Worm (Caenorhabditis elegans) whole organism, young adult: Measurements from ENCODE around the gene F54F7.8.

ENCODE experiments used
- B0019.2 ChIP-seq: fragments of 200-800 bp; sonication (Bioruptor generic); conservative IDR thresholded peaks from 2 replicates; pipeline ENCODE4 v1.3.6; 2022; ENCODE audit warnings: missing genetic modification reagents, missing genetic modification characterization, missing compliant biosample characterization
- C06A6.2 ChIP-seq: fragments of 200-800 bp; sonication (Bioruptor generic); conservative IDR thresholded peaks from 2 replicates; pipeline ENCODE4 v1.3.6; 2022; ENCODE audit warnings: missing genetic modification characterization, missing compliant biosample characterization
- C17E4.6 ChIP-seq: fragments of 200-800 bp; sonication (Bioruptor generic); IDR thresholded peaks from 2 replicates; pipeline ENCODE4 v1.3.6; 2022; ENCODE audit warnings: missing genetic modification reagents, missing genetic modification characterization, missing compliant biosample characterization
- F22D6.2 ChIP-seq: sonication (generic microtip); optimal IDR thresholded peaks from 2 replicates; lab custom pipeline; 2016; ENCODE audit warnings: mild to moderate bottlenecking, missing genetic modification characterization, missing compliant biosample characterization
- F23B12.7 ChIP-seq: sonication (generic microtip); optimal IDR thresholded peaks from 2 replicates; lab custom pipeline; 2017; ENCODE audit warnings: missing genetic modification characterization, mild to moderate bottlenecking, missing compliant biosample characterization, antibody characterized with exemption, moderate library complexity; ENCODE audit not compliant: insufficient read depth
- F37B4.10 ChIP-seq: fragments of 200-800 bp; sonication (Bioruptor generic); IDR thresholded peaks from 2 replicates; pipeline ENCODE4 v1.3.6; 2022; ENCODE audit warnings: missing genetic modification characterization, missing compliant biosample characterization
- F55B11.4 ChIP-seq: sonication (generic microtip); optimal IDR thresholded peaks from 2 replicates; lab custom pipeline; 2016; ENCODE audit warnings: missing compliant biosample characterization, missing genetic modification characterization, borderline replicate concordance; ENCODE audit not compliant: insufficient read depth
- K12H6.12 ChIP-seq: fragments of 200-800 bp; sonication (Bioruptor generic); optimal IDR thresholded peaks from 2 replicates; lab custom pipeline; 2018; ENCODE audit warnings: mild to moderate bottlenecking, missing genetic modification characterization, missing compliant biosample characterization
- Y53F4B.3 ChIP-seq: fragments of 200-800 bp; sonication (Bioruptor generic); IDR thresholded peaks from 2 replicates; pipeline ENCODE4 v1.3.6; 2022; ENCODE audit warnings: missing genetic modification reagents, missing genetic modification characterization, missing compliant biosample characterization
- Y95B8A.8 ChIP-seq: fragments of 200-800 bp; sonication (Bioruptor generic); IDR thresholded peaks from 2 replicates; pipeline ENCODE4 v1.3.6; 2022; ENCODE audit warnings: missing genetic modification reagents, missing genetic modification characterization, missing compliant biosample characterization
- ama-1 ChIP-seq, 3 experiments: fragments of 150-350 bp in 1 of 3; sonication (generic microtip) in 2 of 3; optimal IDR thresholded peaks; 2 replicates each; lab custom pipeline; 2014 to 2018; ENCODE audit warnings: missing biosample characterization in 2 of 3, missing genetic modification characterization in 2 of 3, missing genetic modification reagents in 2 of 3
- bed-1 ChIP-seq: fragments of 200-800 bp; sonication (Bioruptor generic); IDR thresholded peaks from 2 replicates; pipeline ENCODE4 v1.3.6; 2022; ENCODE audit warnings: missing genetic modification reagents, missing genetic modification characterization, missing compliant biosample characterization
- ccch-3 ChIP-seq: fragments of 200-800 bp; sonication (Bioruptor generic); optimal IDR thresholded peaks from 2 replicates; lab custom pipeline; 2018; ENCODE audit warnings: mild to moderate bottlenecking, missing genetic modification characterization, missing compliant biosample characterization
- cebp-1 ChIP-seq, 2 experiments: fragments of 200-800 bp in 1 of 2; sonication (Bioruptor generic) in 1 of 2; sonication (generic microtip) in 1 of 2; IDR thresholded peaks in 1 of 2; optimal IDR thresholded peaks in 1 of 2; 2 replicates each; pipeline versions ENCODE4 v1.3.6 to Lab custom; 2017 to 2022; ENCODE audit warnings: missing compliant biosample characterization in 2 of 2, missing genetic modification characterization in 2 of 2, mild to moderate bottlenecking in 1 of 2, missing genetic modification reagents in 1 of 2, moderate library complexity in 1 of 2
- ceh-100 ChIP-seq: fragments of 200-800 bp; sonication (Bioruptor generic); IDR thresholded peaks from 2 replicates; pipeline ENCODE4 v1.3.6; 2022; ENCODE audit warnings: missing genetic modification reagents, missing genetic modification characterization, missing compliant biosample characterization
- ceh-40 ChIP-seq: fragments of 200-800 bp; sonication (Bioruptor generic); IDR thresholded peaks from 2 replicates; pipeline ENCODE4 v1.3.6; 2022; ENCODE audit warnings: missing genetic modification characterization, missing compliant biosample characterization
- chd-7 ChIP-seq: sonication (generic microtip); optimal IDR thresholded peaks from 2 replicates; lab custom pipeline; 2016; ENCODE audit warnings: mild to moderate bottlenecking, missing genetic modification characterization, moderate library complexity, missing compliant biosample characterization
- die-1 ChIP-seq: sonication (generic microtip); optimal IDR thresholded peaks from 2 replicates; lab custom pipeline; 2016; ENCODE audit warnings: missing genotype, mild to moderate bottlenecking, missing genetic modification characterization, missing compliant biosample characterization
- dox-1 ChIP-seq: fragments of 200-800 bp; sonication (Bioruptor generic); IDR thresholded peaks from 2 replicates; pipeline ENCODE4 v1.3.6; 2022; ENCODE audit warnings: missing genetic modification reagents, missing genetic modification characterization, missing compliant biosample characterization
- dpff-1 ChIP-seq: sonication (generic microtip); optimal IDR thresholded peaks from 2 replicates; lab custom pipeline; 2017; ENCODE audit warnings: mild to moderate bottlenecking, missing genetic modification characterization, missing compliant biosample characterization
- efl-1 ChIP-seq: fragments of 150-350 bp; optimal IDR thresholded peaks from 2 replicates; lab custom pipeline; 2014; ENCODE audit warnings: missing biosample characterization, missing genetic modification reagents, missing genetic modification characterization
- ekl-4 ChIP-seq: fragments of 200-800 bp; sonication (Bioruptor generic); IDR thresholded peaks from 2 replicates; pipeline ENCODE4 v1.3.6; 2022; ENCODE audit warnings: missing genetic modification reagents, missing genetic modification characterization, missing compliant biosample characterization
- ets-4 ChIP-seq: fragments of 200-800 bp; sonication (Bioruptor generic); optimal IDR thresholded peaks from 2 replicates; lab custom pipeline; 2018; ENCODE audit warnings: mild to moderate bottlenecking, missing genetic modification characterization, missing compliant biosample characterization
- him-1 ChIP-seq: sonication (generic microtip); optimal IDR thresholded peaks from 2 replicates; lab custom pipeline; 2016; ENCODE audit warnings: missing genotype, missing genetic modification reagents, missing genetic modification characterization, missing compliant biosample characterization
- hlh-12 ChIP-seq: sonication (generic microtip); optimal IDR thresholded peaks from 2 replicates; lab custom pipeline; 2016; ENCODE audit warnings: missing genetic modification characterization, missing compliant biosample characterization
- lin-40 ChIP-seq: sonication (generic microtip); optimal IDR thresholded peaks from 2 replicates; lab custom pipeline; 2016; ENCODE audit warnings: missing genetic modification characterization, mild to moderate bottlenecking, missing compliant biosample characterization, missing genotype, missing genetic modification reagents
- lir-1 ChIP-seq: fragments of 200-800 bp; sonication (Bioruptor generic); conservative IDR thresholded peaks from 2 replicates; pipeline ENCODE4 v1.3.6; 2022; ENCODE audit warnings: missing genetic modification reagents, missing genetic modification characterization, missing compliant biosample characterization
- lsl-1 ChIP-seq: fragments of 200-800 bp; sonication (Bioruptor generic); optimal IDR thresholded peaks from 2 replicates; lab custom pipeline; 2018; ENCODE audit warnings: mild to moderate bottlenecking, missing genetic modification characterization, moderate library complexity, missing compliant biosample characterization
- madf-3 ChIP-seq: fragments of 200-800 bp; sonication (Bioruptor generic); IDR thresholded peaks from 2 replicates; pipeline ENCODE4 v1.3.6; 2022; ENCODE audit warnings: missing genetic modification reagents, missing genetic modification characterization, missing compliant biosample characterization
- madf-6 ChIP-seq: fragments of 200-800 bp; sonication (Bioruptor generic); IDR thresholded peaks from 2 replicates; pipeline ENCODE4 v1.3.6; 2022; ENCODE audit warnings: missing genetic modification reagents, missing genetic modification characterization, missing compliant biosample characterization
- mes-4 ChIP-seq: sonication (generic microtip); optimal IDR thresholded peaks from 2 replicates; lab custom pipeline; 2016; ENCODE audit warnings: missing genotype, missing genetic modification characterization, missing compliant biosample characterization
- nhr-179 ChIP-seq: sonication (generic microtip); optimal IDR thresholded peaks from 2 replicates; lab custom pipeline; 2016; ENCODE audit warnings: mild to moderate bottlenecking, missing genetic modification characterization, missing compliant biosample characterization
- nhr-27 ChIP-seq: fragments of 200-800 bp; sonication (Bioruptor generic); optimal IDR thresholded peaks from 2 replicates; lab custom pipeline; 2018; ENCODE audit warnings: mild to moderate bottlenecking, missing genetic modification characterization, moderate library complexity, missing compliant biosample characterization
- nhr-80 ChIP-seq: sonication (generic microtip); optimal IDR thresholded peaks from 2 replicates; lab custom pipeline; 2016; ENCODE audit warnings: missing genetic modification characterization, missing compliant biosample characterization
- repo-1 ChIP-seq: sonication (generic microtip); optimal IDR thresholded peaks from 2 replicates; lab custom pipeline; 2017; ENCODE audit warnings: mild to moderate bottlenecking, missing genetic modification characterization, missing compliant biosample characterization
- sea-2 ChIP-seq: fragments of 200-800 bp; sonication (Bioruptor generic); IDR thresholded peaks from 2 replicates; pipeline ENCODE4 v1.3.6; 2022; ENCODE audit warnings: missing genetic modification characterization, missing compliant biosample characterization
- snpc-1.1 ChIP-seq: sonication (generic microtip); optimal IDR thresholded peaks from 2 replicates; lab custom pipeline; 2017; ENCODE audit warnings: missing genetic modification characterization, mild to moderate bottlenecking, missing compliant biosample characterization, antibody characterized with exemption, moderate library complexity, missing genotype, missing genetic modification reagents; ENCODE audit not compliant: insufficient read depth
- snpc-1.3 ChIP-seq: sonication (generic microtip); optimal IDR thresholded peaks from 2 replicates; lab custom pipeline; 2017; ENCODE audit warnings: missing genetic modification characterization, mild to moderate bottlenecking, missing compliant biosample characterization, antibody characterized with exemption, moderate library complexity, missing genotype, missing genetic modification reagents; ENCODE audit not compliant: insufficient read depth
- somi-1 ChIP-seq: fragments of 200-800 bp; sonication (Bioruptor generic); optimal IDR thresholded peaks from 2 replicates; lab custom pipeline; 2018; ENCODE audit warnings: mild to moderate bottlenecking, missing genetic modification characterization, missing compliant biosample characterization
- xnd-1 ChIP-seq: sonication (generic microtip); optimal IDR thresholded peaks from 2 replicates; lab custom pipeline; 2016; ENCODE audit warnings: missing genotype, missing genetic modification reagents, missing genetic modification characterization, missing compliant biosample characterization
- ztf-25 ChIP-seq: fragments of 200-800 bp; sonication (Bioruptor generic); IDR thresholded peaks from 2 replicates; pipeline ENCODE4 v1.3.6; 2022; ENCODE audit warnings: missing genetic modification reagents, missing genetic modification characterization, missing compliant biosample characterization
- ztf-26 ChIP-seq: sonication (generic microtip); optimal IDR thresholded peaks from 2 replicates; lab custom pipeline; 2017; ENCODE audit warnings: missing genetic modification characterization, missing compliant biosample characterization
- ztf-3 ChIP-seq: fragments of 200-800 bp; sonication (Bioruptor generic); optimal IDR thresholded peaks from 2 replicates; lab custom pipeline; 2018; ENCODE audit warnings: mild to moderate bottlenecking, missing genetic modification characterization, missing compliant biosample characterization

Gene F54F7.8

DNA sequence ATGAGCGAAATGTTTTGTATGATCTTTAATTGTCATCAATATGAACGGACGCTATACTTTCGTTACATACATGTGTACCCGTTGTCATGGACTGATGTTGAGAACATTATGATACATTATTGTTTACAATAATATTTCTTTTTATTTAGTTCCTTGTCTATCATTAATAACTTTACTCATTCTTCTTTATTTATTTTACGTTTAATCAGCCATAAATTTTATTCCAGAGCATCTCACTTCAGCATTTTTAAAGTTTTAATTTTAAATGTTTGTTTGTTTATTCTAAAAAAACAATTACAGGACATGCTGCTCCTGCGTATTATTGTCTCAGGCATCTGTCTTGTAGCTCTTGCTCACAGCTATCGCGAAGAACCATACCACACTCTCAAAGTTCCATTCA is 11.4 kb downstream of the F54F7.8 start, which contains the start of gene F54F7.2:
TSS of gene F54F7.2 (plus strand) at position 301 of the 400 bp plus-strand sequence.
- TF ChIP-seq efl-1 (GFP tag; lab: Kevin White, UChicago) (no peak), F22D6.2 (no peak), Y53F4B.3 (GFP tag; lab: Robert Waterston, UW) (no peak), B0019.2 (GFP tag; lab: Robert Waterston, UW) (no peak), ama-1 (optimal IDR thresholded peaks at IDR 0.05; lab: Kevin White, UChicago) (no peak), ama-1 (GFP tag; optimal IDR thresholded peaks at IDR 0.05; lab: Kevin White, UChicago) (no peak), F55B11.4 (tag; lab: Kevin White, UChicago) (no peak), xnd-1 (no peak)
- TF ChIP-seq, all 124 proteins: peak for 0

DNA sequence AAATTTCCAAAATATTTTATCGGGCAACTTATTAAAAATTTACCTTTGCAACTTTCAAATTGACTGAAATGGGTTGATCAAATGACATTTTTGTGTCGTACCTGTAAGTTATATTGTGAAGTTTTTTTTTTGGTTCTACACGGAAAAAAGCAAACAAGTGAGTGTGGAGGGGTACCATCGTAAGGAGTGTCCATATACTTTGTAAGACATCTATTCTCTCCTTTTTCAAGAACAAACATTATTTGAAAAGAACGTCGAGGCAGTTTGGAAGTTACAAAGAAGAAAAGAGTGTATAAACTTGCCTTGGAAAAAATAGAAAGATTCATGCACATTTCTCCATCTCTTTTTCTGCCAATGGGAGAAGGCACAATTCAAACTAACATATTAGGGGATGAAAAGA is 17.4 kb downstream of the F54F7.8 start, which contains the start of gene taf-7.1:
TSS of gene taf-7.1 (minus strand) at position 101 of the 400 bp plus-strand sequence.
- TF ChIP-seq C17E4.6 (GFP tag; lab: Robert Waterston, UW) (no peak), ztf-25 (GFP tag; lab: Robert Waterston, UW) (no peak), ztf-26 (tag; lab: Kevin White, UChicago) (no peak), chd-7 (tag; lab: Kevin White, UChicago) (no peak), snpc-1.1 (tag; lab: Kevin White, UChicago) (no peak), madf-3 (no peak), die-1 (tag; lab: Kevin White, UChicago) (no peak), ekl-4 (GFP tag; lab: Robert Waterston, UW) (no peak), F37B4.10 (GFP tag; lab: Robert Waterston, UW) (no peak), mes-4 (no peak), K12H6.12 (tag; lab: Kevin White, UChicago) (no peak), nhr-27 (tag; lab: Kevin White, UChicago) (no peak), lir-1 (no peak)

DNA sequence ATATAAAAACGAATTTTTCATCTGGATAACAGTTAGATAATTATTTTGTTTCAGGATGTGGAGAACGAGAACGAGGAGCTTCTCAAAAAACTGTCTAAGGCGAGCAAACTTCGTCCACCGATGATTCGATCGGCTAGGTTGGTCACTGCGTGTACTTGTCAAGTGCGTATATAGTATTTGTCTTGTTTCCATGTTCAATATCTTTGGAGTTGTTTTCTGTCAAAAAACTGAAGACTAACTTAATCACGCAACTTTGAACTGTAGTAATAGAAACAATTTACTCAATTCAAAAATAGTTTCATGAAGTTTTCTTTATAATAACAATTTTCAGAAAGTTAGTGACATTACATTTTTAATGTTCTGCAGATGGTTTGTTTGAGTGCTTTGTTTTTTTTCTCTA is 26.1 kb downstream of the F54F7.8 start:
- TF ChIP-seq lin-40 (no peak), bed-1 (GFP tag; lab: Robert Waterston, UW) (no peak), lsl-1 (GFP tag; lab: Kevin White, UChicago) (no peak), ztf-3 (GFP tag; lab: Kevin White, UChicago) (no peak), ccch-3 (GFP tag; lab: Kevin White, UChicago) (no peak), xnd-1 (no peak), Y95B8A.8 (GFP tag; lab: Robert Waterston, UW) (no peak)
- TF ChIP-seq, all 124 proteins: peak for 0

DNA sequence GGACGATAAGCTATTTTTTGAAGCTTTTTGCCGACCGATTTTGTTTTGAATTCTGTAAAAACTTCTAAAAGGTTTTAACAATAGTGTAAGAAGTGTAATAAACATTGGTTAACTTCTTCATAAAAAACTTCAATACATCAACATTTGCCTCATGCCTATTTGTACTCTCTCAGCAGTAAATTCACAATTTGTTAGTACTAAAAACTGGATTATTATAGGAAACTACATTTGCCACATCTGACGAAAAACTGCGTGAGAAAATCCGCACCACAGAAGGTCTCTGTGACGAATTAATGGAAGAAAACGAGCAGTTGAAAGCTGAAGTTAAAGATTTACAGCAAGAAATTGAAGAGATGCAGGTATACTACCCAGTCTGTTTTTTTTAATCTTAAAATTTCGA is 27.3 kb downstream of the F54F7.8 start:
- TF ChIP-seq ets-4 (GFP tag; lab: Kevin White, UChicago): no peak
- no peak for TF ChIP-seq madf-6 (GFP tag; lab: Robert Waterston, UW)
- no peak for TF ChIP-seq C06A6.2 (GFP tag; lab: Robert Waterston, UW)
- TF ChIP-seq dox-1 (GFP tag; lab: Robert Waterston, UW): no peak
- no peak for TF ChIP-seq nhr-179
- TF ChIP-seq ceh-40 (GFP tag; lab: Robert Waterston, UW): no peak
- no peak for TF ChIP-seq chd-7 (tag; lab: Kevin White, UChicago)
- TF ChIP-seq hlh-12 (tag; lab: Kevin White, UChicago): no peak
- TF ChIP-seq die-1 (tag; lab: Kevin White, UChicago): no peak
- no peak for TF ChIP-seq repo-1 (tag; lab: Kevin White, UChicago)
- no peak for TF ChIP-seq snpc-1.3 (tag; lab: Kevin White, UChicago)
- TF ChIP-seq ceh-100 (GFP tag; lab: Robert Waterston, UW): no peak
- no peak for TF ChIP-seq F55B11.4 (tag; lab: Kevin White, UChicago)
- TF ChIP-seq somi-1 (GFP tag; lab: Kevin White, UChicago): no peak
- no peak for TF ChIP-seq him-1 (tag; lab: Kevin White, UChicago)
- no peak for TF ChIP-seq F23B12.7
- TF ChIP-seq cebp-1 (GFP tag; IDR thresholded peaks at IDR 0.05; lab: Robert Waterston, UW): no peak
- TF ChIP-seq cebp-1 (tag; optimal IDR thresholded peaks at IDR 0.05; lab: Kevin White, UChicago): no peak
- no peak for TF ChIP-seq nhr-80 (tag; lab: Kevin White, UChicago)
- no peak for TF ChIP-seq sea-2 (GFP tag; lab: Robert Waterston, UW)
- TF ChIP-seq dpff-1 (tag; lab: Kevin White, UChicago): no peak
